Fruit fly (Drosophila melanogaster) Kc167 (cell line): ENCODE measurements around the gene CG46435.

Experiments used
- Myc ChIP-seq: fragments of >200 bp; optimal IDR thresholded peaks from 2 replicates; lab custom pipeline; 2017; ENCODE audit warnings: missing external identifiers
- Sin3A ChIP-seq: fragments of >200 bp; optimal IDR thresholded peaks from 2 replicates; lab custom pipeline; 2018; ENCODE audit warnings: missing external identifiers
- h ChIP-seq: fragments of >200 bp; optimal IDR thresholded peaks from 3 replicates; lab custom pipeline; 2018; ENCODE audit warnings: missing external identifiers
- psq ChIP-seq: fragments of >200 bp; optimal IDR thresholded peaks from 2 replicates; lab custom pipeline; 2017; ENCODE audit warnings: missing external identifiers

- TF ChIP-seq h (lab: Kevin White, UChicago) (no peak), psq (lab: Kevin White, UChicago) (no peak), Sin3A (lab: Kevin White, UChicago) (no peak), Myc (no peak)
Measured at dm6 chr3L:19580709-19581227, 35.9 kb downstream of the CG46435 start.
